Worm (Caenorhabditis elegans) whole organism, L1 larva: Measurements from ENCODE around the gene C02D5.4.

ENCODE experiments used
- C34B4.2 ChIP-seq: sonication (generic microtip); optimal IDR thresholded peaks from 2 replicates; lab custom pipeline; 2017; ENCODE audit warnings: mild to moderate bottlenecking, missing genetic modification characterization, missing compliant biosample characterization
- aly-2 ChIP-seq: fragments of 150-350 bp; optimal IDR thresholded peaks from 2 replicates; lab custom pipeline; 2014; ENCODE audit warnings: missing biosample characterization, missing genetic modification characterization
- blmp-1 ChIP-seq: fragments of 150-350 bp; optimal IDR thresholded peaks from 2 replicates; lab custom pipeline; 2014; ENCODE audit warnings: missing biosample characterization, missing genetic modification characterization
- ceh-63 ChIP-seq: fragments of 200-800 bp; sonication (Bioruptor generic); optimal IDR thresholded peaks from 2 replicates; lab custom pipeline; 2018; ENCODE audit warnings: mild to moderate bottlenecking, missing genetic modification characterization, missing compliant biosample characterization
- ceh-8 ChIP-seq: fragments of 200-800 bp; sonication (Bioruptor generic); optimal IDR thresholded peaks from 2 replicates; lab custom pipeline; 2018; ENCODE audit warnings: mild to moderate bottlenecking, missing genetic modification characterization, moderate library complexity, missing compliant biosample characterization
- ceh-82 ChIP-seq, 3 experiments: fragments of 150-350 bp in 1 of 3; sonication (generic microtip) in 2 of 3; optimal IDR thresholded peaks; 2 replicates each; lab custom pipeline; 2014 to 2017; ENCODE audit warnings: missing biosample characterization in 3 of 3, missing genetic modification characterization in 3 of 3
- dsc-1 ChIP-seq: sonication (generic microtip); optimal IDR thresholded peaks from 2 replicates; lab custom pipeline; 2016; ENCODE audit warnings: mild to moderate bottlenecking, missing genetic modification characterization, missing compliant biosample characterization
- efl-3 ChIP-seq: fragments of 200-800 bp; sonication (Bioruptor generic); optimal IDR thresholded peaks from 2 replicates; lab custom pipeline; 2018; ENCODE audit warnings: mild to moderate bottlenecking, missing genetic modification characterization, missing compliant biosample characterization
- egl-27 ChIP-seq, 2 experiments: fragments of 150-350 bp in 1 of 2; sonication (generic microtip); optimal IDR thresholded peaks; 3 replicates each; lab custom pipeline; 2017 to 2018; ENCODE audit warnings: missing biosample characterization in 2 of 2, missing genetic modification characterization in 2 of 2, missing genetic modification reagents in 2 of 2
- elt-3 ChIP-seq, 6 experiments: fragments of 150-350 bp in 1 of 6; sonication (generic microtip); optimal IDR thresholded peaks; 2 replicates each; lab custom pipeline; 2017 to 2018; ENCODE audit warnings: missing biosample characterization in 6 of 6, missing genetic modification characterization in 6 of 6, inconsistent platforms in 1 of 6
- fkh-8 ChIP-seq: sonication (generic microtip); optimal IDR thresholded peaks from 2 replicates; lab custom pipeline; 2016; ENCODE audit warnings: mild to moderate bottlenecking, missing genetic modification characterization, missing compliant biosample characterization
- hlh-17 ChIP-seq: fragments of 200-800 bp; sonication (Bioruptor generic); optimal IDR thresholded peaks from 2 replicates; lab custom pipeline; 2018; ENCODE audit warnings: missing genetic modification characterization, mild to moderate bottlenecking, missing compliant biosample characterization, moderate library complexity, borderline replicate concordance
- hlh-4 ChIP-seq: sonication (generic microtip); optimal IDR thresholded peaks from 2 replicates; lab custom pipeline; 2016; ENCODE audit warnings: mild to moderate bottlenecking, missing genetic modification characterization, missing compliant biosample characterization
- hpl-2 ChIP-seq: fragments of 150-350 bp; optimal IDR thresholded peaks from 2 replicates; lab custom pipeline; 2014; ENCODE audit warnings: missing biosample characterization, missing genetic modification reagents, missing genetic modification characterization
- isw-1 ChIP-seq: fragments of 200-800 bp; sonication (Bioruptor generic); IDR thresholded peaks from 2 replicates; pipeline ENCODE4 v1.3.6; 2022; ENCODE audit warnings: missing genetic modification characterization, missing compliant biosample characterization
- lin-13 ChIP-seq: fragments of 150-350 bp; optimal IDR thresholded peaks from 2 replicates; lab custom pipeline; 2014; ENCODE audit warnings: missing biosample characterization, missing genetic modification reagents, missing genetic modification characterization
- lin-14 ChIP-seq: fragments of 200-800 bp; sonication (Bioruptor generic); optimal IDR thresholded peaks from 2 replicates; lab custom pipeline; 2018; ENCODE audit warnings: mild to moderate bottlenecking, missing genetic modification characterization, moderate library complexity, missing compliant biosample characterization
- lin-35 ChIP-seq, 2 experiments: fragments of 150-350 bp; optimal IDR thresholded peaks; 2 replicates each; lab custom pipeline; 2014; ENCODE audit warnings: missing biosample characterization in 2 of 2, missing genetic modification characterization in 2 of 2, missing genetic modification reagents in 2 of 2
- lir-3 ChIP-seq: sonication (generic microtip); optimal IDR thresholded peaks from 2 replicates; lab custom pipeline; 2016; ENCODE audit warnings: mild to moderate bottlenecking, missing genetic modification characterization, moderate library complexity, missing compliant biosample characterization; ENCODE audit not compliant: poor library complexity
- lsy-2 ChIP-seq, 2 experiments: fragments of 150-350 bp; optimal IDR thresholded peaks; 2 replicates each; lab custom pipeline; 2014; ENCODE audit warnings: missing biosample characterization in 2 of 2, missing genetic modification characterization in 2 of 2
- mdl-1 ChIP-seq, 2 experiments: fragments of 150-350 bp; optimal IDR thresholded peaks; 2 replicates each; lab custom pipeline; 2014 to 2017; ENCODE audit warnings: missing biosample characterization in 2 of 2, missing genetic modification characterization in 2 of 2, inconsistent platforms in 1 of 2
- mef-2 ChIP-seq: fragments of 150-350 bp; optimal IDR thresholded peaks from 2 replicates; lab custom pipeline; 2014; ENCODE audit warnings: missing biosample characterization, missing genetic modification characterization
- mep-1 ChIP-seq: fragments of 150-350 bp; optimal IDR thresholded peaks from 2 replicates; lab custom pipeline; 2014; ENCODE audit warnings: missing biosample characterization, missing genetic modification characterization
- nhr-12 ChIP-seq: sonication (generic microtip); optimal IDR thresholded peaks from 2 replicates; lab custom pipeline; 2017; ENCODE audit warnings: missing biosample characterization, missing genetic modification characterization
- nhr-19 ChIP-seq: fragments of 200-800 bp; sonication (Bioruptor generic); conservative IDR thresholded peaks from 2 replicates; pipeline ENCODE4 v1.3.6; 2022; ENCODE audit warnings: missing genetic modification characterization, missing compliant biosample characterization
- nhr-47 ChIP-seq: sonication (generic microtip); optimal IDR thresholded peaks from 2 replicates; lab custom pipeline; 2016; ENCODE audit warnings: mild to moderate bottlenecking, missing genetic modification characterization, moderate library complexity, missing compliant biosample characterization
- nhr-77 ChIP-seq: fragments of 150-350 bp; optimal IDR thresholded peaks from 2 replicates; lab custom pipeline; 2014; ENCODE audit warnings: missing biosample characterization, missing genetic modification characterization
- nhr-85 ChIP-seq: sonication (generic microtip); peaks from one replicate; lab custom pipeline; 2016; ENCODE audit warnings: missing genetic modification characterization, inconsistent platforms, missing compliant biosample characterization
- nhr-90 ChIP-seq: sonication (generic microtip); optimal IDR thresholded peaks from 2 replicates; lab custom pipeline; 2016; ENCODE audit warnings: mild to moderate bottlenecking, missing genetic modification characterization, missing compliant biosample characterization; ENCODE audit not compliant: poor library complexity
- skn-1 ChIP-seq: fragments of 150-350 bp; optimal IDR thresholded peaks from 2 replicates; lab custom pipeline; 2014; ENCODE audit warnings: missing biosample characterization, missing genetic modification characterization
- snu-23 ChIP-seq: sonication (generic microtip); optimal IDR thresholded peaks from 2 replicates; lab custom pipeline; 2016; ENCODE audit warnings: missing genetic modification characterization, missing compliant biosample characterization
- sox-4 ChIP-seq: sonication (generic microtip); optimal IDR thresholded peaks from 2 replicates; lab custom pipeline; 2016; ENCODE audit warnings: missing genetic modification characterization, missing compliant biosample characterization
- sup-37 ChIP-seq: fragments of 200-800 bp; sonication (Bioruptor generic); optimal IDR thresholded peaks from 2 replicates; lab custom pipeline; 2018; ENCODE audit warnings: mild to moderate bottlenecking, missing genetic modification characterization, missing compliant biosample characterization
- tbx-2 ChIP-seq: sonication (generic microtip); optimal IDR thresholded peaks from 2 replicates; lab custom pipeline; 2016; ENCODE audit warnings: missing genetic modification characterization, missing compliant biosample characterization
- unc-130 ChIP-seq: fragments of 150-350 bp; optimal IDR thresholded peaks from 2 replicates; lab custom pipeline; 2017; ENCODE audit warnings: missing biosample characterization, missing genetic modification characterization, inconsistent platforms
- unc-30 ChIP-seq: sonication (generic microtip); optimal IDR thresholded peaks from 2 replicates; lab custom pipeline; 2017; ENCODE audit warnings: missing biosample characterization, missing genetic modification characterization
- unc-62 ChIP-seq: fragments of 150-350 bp; optimal IDR thresholded peaks from 2 replicates; lab custom pipeline; 2014; ENCODE audit warnings: missing biosample characterization, missing genetic modification reagents, missing genetic modification characterization
- ztf-4 ChIP-seq: fragments of 150-350 bp; optimal IDR thresholded peaks from 2 replicates; lab custom pipeline; 2014; ENCODE audit warnings: missing biosample characterization, missing genetic modification characterization

The C02D5.4 gene

DNA sequence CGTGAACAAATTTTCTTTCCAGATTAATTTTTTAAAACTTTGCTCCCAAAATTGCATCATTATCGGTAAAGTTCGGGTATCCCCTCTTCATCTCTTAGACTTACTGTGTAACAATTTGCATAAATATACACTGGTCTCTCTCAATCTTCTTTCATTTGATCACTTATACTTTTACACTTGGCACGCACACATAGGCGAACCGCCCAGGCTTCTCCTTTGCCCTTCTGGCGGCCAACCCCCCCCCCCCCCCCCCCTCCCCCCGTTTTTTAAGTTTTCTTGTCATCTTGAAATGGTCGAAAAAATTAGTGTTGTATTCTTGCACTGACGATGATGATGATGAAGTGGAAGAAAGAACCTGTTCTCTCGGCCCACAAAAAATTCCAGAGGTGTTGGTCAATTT, 18.3 kb downstream of the C02D5.4 start (continued):
- no peak for TF ChIP-seq sup-37 (GFP tag; lab: Kevin White, UChicago)

DNA sequence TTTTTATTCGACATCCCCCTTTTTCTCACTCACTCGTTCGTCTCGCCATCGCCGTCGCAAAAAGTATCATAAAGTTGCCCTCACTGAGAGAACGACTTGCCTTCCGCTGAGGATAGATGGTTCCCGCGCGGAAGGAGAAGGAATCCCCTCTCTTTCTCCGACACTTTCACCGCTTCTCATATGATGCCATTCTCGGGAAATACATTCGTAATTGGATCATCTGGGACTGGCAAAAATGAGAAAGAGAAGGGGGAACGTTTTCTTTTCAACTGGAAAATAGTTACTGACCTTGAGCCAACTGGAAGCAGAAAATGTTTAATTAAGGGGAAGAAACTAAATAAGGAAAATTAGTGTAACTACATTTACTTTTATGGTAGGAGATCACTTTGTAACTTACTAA, 19.9 kb downstream of the C02D5.4 start:
- TF ChIP-seq lin-35 (GFP tag; optimal IDR thresholded peaks at IDR 0.05; lab: Kevin White, UChicago) = no peak
- no peak for TF ChIP-seq tbx-2
- no peak for TF ChIP-seq nhr-12 (tag; lab: Kevin White, UChicago)
- TF ChIP-seq mep-1 (tag; lab: Kevin White, UChicago) = peak; percentile 23
- no peak for TF ChIP-seq ztf-4 (tag; lab: Kevin White, UChicago)
- peak; percentile 32 for TF ChIP-seq lin-14 (GFP tag; lab: Kevin White, UChicago)
- TF ChIP-seq blmp-1 = peak; percentile 91

DNA sequence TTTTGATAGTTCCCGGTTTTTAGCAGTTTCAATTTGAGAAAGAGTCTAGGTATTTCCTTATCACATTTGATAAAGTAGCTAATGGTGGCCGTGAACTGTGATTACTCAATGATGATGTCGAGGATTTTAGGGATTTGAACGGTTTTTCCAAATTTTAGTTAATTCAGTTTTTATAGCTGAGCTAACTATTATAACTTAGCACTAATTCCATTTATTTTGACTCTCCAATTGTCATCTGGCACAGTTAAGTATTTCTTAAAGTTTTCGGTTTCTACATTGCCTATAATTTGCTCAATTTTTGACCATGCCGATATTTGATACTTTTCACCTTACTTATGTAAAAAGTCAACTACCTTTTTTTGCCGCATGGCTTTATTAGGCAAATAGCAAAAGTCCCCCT, 21.3 kb downstream of the C02D5.4 start:
- no peak for TF ChIP-seq nhr-77 (tag; lab: Kevin White, UChicago)
- TF ChIP-seq elt-3 (tag; optimal IDR thresholded peaks at IDR 0.05; lab: Kevin White, UChicago) = peak in 1 of 6 experiments; percentile 13
- TF ChIP-seq, all 84 proteins: peak for 1

DNA sequence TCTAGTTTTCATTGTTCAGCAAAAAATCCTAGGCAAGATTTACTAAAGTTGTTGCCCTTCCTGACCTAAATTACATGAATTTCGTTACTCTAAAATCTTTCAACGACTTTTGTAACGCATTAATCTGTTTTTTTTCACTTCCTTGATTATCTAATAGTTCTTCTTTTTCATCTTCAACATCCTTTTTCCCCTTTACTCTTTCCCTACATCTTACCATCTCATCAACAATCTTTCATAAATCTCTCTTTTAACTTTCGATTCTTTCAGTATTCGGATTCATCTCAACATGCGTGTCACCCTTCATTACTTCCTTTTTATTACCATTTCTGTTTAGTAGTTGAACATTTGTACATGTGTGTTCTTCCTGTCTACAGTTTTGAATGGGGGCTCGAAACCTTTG, 21.9 kb downstream of the C02D5.4 start:
- TF ChIP-seq blmp-1 (peak; percentile 8), nhr-85 (tag; lab: Kevin White, UChicago) (peak; percentile 58), lin-13 (GFP tag; lab: Kevin White, UChicago) (no peak)

DNA sequence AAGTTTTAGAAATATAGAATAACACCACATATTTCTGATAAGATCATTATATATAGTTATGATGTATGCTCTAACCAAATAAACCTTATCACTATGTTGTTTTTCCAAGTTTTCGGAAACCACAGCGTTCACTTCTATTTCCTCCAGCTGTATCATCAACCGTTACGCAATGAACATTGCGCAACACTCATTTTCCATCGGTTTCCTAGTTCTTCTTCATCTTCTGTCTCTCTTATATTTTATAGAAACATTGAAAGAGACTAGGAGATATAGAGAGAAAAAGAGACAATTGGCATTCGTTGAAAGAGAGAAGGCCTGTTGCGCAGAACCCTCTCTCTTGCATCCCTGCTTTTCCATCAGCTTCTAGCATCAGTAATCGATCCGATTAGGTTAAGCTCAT, 22.3 kb downstream of the C02D5.4 start:
- TF ChIP-seq blmp-1 (peak; percentile 56), snu-23 (no peak), isw-1 (GFP tag; lab: Robert Waterston, UW) (no peak)

DNA sequence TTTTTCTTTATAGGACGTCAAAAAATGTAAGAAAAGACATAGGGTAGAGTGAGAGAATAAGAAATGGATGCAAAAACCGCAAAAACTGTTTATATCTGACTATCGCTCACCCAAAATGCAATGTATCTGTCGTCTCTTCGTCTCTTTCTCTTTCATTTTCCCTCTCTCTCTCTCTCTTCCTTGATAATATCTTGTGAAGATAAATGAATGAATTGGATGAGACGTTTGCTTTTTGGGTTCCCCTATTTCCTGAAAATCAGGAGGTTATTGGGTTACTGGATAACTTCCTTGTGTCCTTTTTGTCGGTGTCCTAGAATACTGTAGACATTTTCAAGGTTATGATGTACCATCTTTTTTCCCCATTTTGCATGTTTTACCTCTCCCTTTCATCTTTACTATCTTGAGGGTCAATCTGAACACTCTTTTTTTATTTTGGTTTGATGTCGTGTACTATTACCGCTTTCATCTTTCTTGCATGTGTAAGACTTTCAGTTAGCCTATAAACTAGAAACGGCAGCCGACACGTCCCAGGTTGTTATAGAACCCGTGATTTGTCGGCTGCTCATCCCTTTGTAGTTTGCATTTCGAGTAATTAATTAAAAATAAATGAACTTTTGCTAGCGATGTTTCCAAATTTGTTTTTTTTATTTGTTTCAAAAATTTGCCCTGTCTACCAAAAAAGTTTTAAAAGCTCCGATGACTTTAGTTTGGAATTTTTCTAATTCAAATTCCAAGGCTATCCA, 23.6 kb downstream of the C02D5.4 start:
- TF ChIP-seq mef-2 (tag; lab: Kevin White, UChicago) = no peak
- TF ChIP-seq ceh-8 (GFP tag; lab: Kevin White, UChicago) = no peak
- no peak for TF ChIP-seq C34B4.2 (tag; lab: Kevin White, UChicago)
- no peak for TF ChIP-seq nhr-47 (tag; lab: Kevin White, UChicago)
- TF ChIP-seq mdl-1 (tag; optimal IDR thresholded peaks at IDR 0.05; lab: Kevin White, UChicago) = no peak
- no peak for TF ChIP-seq lir-3 (tag; lab: Kevin White, UChicago)
- peak in 1 of 2 experiments; percentile 0 for TF ChIP-seq lsy-2 (tag; optimal IDR thresholded peaks at IDR 0.05; lab: Kevin White, UChicago)
- no peak for TF ChIP-seq ceh-63 (GFP tag; lab: Kevin White, UChicago)
- TF ChIP-seq ceh-82 (tag; optimal IDR thresholded peaks at IDR 0.05; lab: Kevin White, UChicago) = no peak
- TF ChIP-seq unc-130 = no peak
- no peak for TF ChIP-seq unc-62 (GFP tag; lab: Kevin White, UChicago)
- TF ChIP-seq hlh-4 (tag; lab: Kevin White, UChicago) = no peak
- no peak for TF ChIP-seq efl-3 (GFP tag; lab: Kevin White, UChicago)
- TF ChIP-seq skn-1 (tag; lab: Kevin White, UChicago) = no peak
- TF ChIP-seq nhr-85 (tag; lab: Kevin White, UChicago) = peak; percentile 85
- no peak for TF ChIP-seq egl-27 (tag; optimal IDR thresholded peaks at IDR 0.05; lab: Kevin White, UChicago)
- TF ChIP-seq tbx-2 = no peak
- TF ChIP-seq dsc-1 (tag; lab: Kevin White, UChicago) = no peak
- TF ChIP-seq aly-2 (tag; lab: Kevin White, UChicago) = no peak
- no peak for TF ChIP-seq nhr-77 (tag; lab: Kevin White, UChicago)
- TF ChIP-seq unc-30 (tag; lab: Kevin White, UChicago) = no peak
- no peak for TF ChIP-seq elt-3 (tag; optimal IDR thresholded peaks at IDR 0.05; lab: Kevin White, UChicago)
- TF ChIP-seq nhr-19 = no peak
- no peak for TF ChIP-seq nhr-90 (tag; lab: Kevin White, UChicago)
- no peak for TF ChIP-seq sox-4 (tag; lab: Kevin White, UChicago)
- no peak for TF ChIP-seq snu-23
- no peak for TF ChIP-seq hpl-2 (GFP tag; lab: Kevin White, UChicago)
- TF ChIP-seq blmp-1 = peak; percentile 77
- TF ChIP-seq hlh-17 (GFP tag; lab: Kevin White, UChicago) = no peak
- peak; percentile 53 for TF ChIP-seq lin-14 (GFP tag; lab: Kevin White, UChicago)
- TF ChIP-seq fkh-8 = no peak
